Worm (Caenorhabditis elegans) whole organism, late embryonic: ENCODE results near the gene T16H12.9.

Source experiments
- C08G9.2 ChIP-seq: sonication (generic microtip); optimal IDR thresholded peaks from 2 replicates; lab custom pipeline; 2016; ENCODE audit warnings: mild to moderate bottlenecking, missing genetic modification characterization, moderate library complexity, missing compliant biosample characterization
- C38D4.7 ChIP-seq: fragments of 200-800 bp; sonication (Bioruptor generic); optimal IDR thresholded peaks from 2 replicates; lab custom pipeline; 2018; ENCODE audit warnings: mild to moderate bottlenecking, missing genetic modification characterization, moderate library complexity, missing compliant biosample characterization
- K02D7.2 ChIP-seq: sonication (generic microtip); optimal IDR thresholded peaks from 2 replicates; lab custom pipeline; 2017; ENCODE audit warnings: mild to moderate bottlenecking, missing genetic modification characterization, missing compliant biosample characterization
- K09A11.1 ChIP-seq: sonication (generic microtip); optimal IDR thresholded peaks from 2 replicates; lab custom pipeline; 2017; ENCODE audit warnings: antibody characterized with exemption, mild to moderate bottlenecking, missing genetic modification characterization, missing compliant biosample characterization; ENCODE audit not compliant: insufficient read depth
- T23F11.4 ChIP-seq: fragments of 200-800 bp; sonication (Bioruptor generic); optimal IDR thresholded peaks from 2 replicates; lab custom pipeline; 2018; ENCODE audit warnings: mild to moderate bottlenecking, missing genetic modification characterization, missing compliant biosample characterization
- ahr-1 ChIP-seq: sonication (generic microtip); optimal IDR thresholded peaks from 2 replicates; lab custom pipeline; 2016; ENCODE audit warnings: missing genetic modification characterization, missing compliant biosample characterization
- ceh-18 ChIP-seq: sonication (generic microtip); optimal IDR thresholded peaks from 2 replicates; lab custom pipeline; 2016; ENCODE audit warnings: missing genetic modification characterization, missing compliant biosample characterization
- ceh-19 ChIP-seq: fragments of 200-800 bp; sonication (Bioruptor generic); optimal IDR thresholded peaks from 2 replicates; lab custom pipeline; 2018; ENCODE audit warnings: mild to moderate bottlenecking, missing genetic modification characterization, missing compliant biosample characterization
- ceh-22 ChIP-seq: sonication (generic microtip); optimal IDR thresholded peaks from 2 replicates; lab custom pipeline; 2017; ENCODE audit warnings: missing biosample characterization, missing genetic modification characterization
- ceh-30 ChIP-seq: fragments of 150-350 bp; optimal IDR thresholded peaks from 2 replicates; lab custom pipeline; 2014; ENCODE audit warnings: missing biosample characterization, missing genetic modification characterization
- ceh-31 ChIP-seq: sonication (generic microtip); optimal IDR thresholded peaks from 2 replicates; lab custom pipeline; 2016; ENCODE audit warnings: missing genetic modification characterization, missing compliant biosample characterization
- ceh-34 ChIP-seq: sonication (generic microtip); optimal IDR thresholded peaks from 2 replicates; lab custom pipeline; 2016; ENCODE audit warnings: mild to moderate bottlenecking, missing genetic modification characterization, missing compliant biosample characterization
- ceh-45 ChIP-seq: fragments of 200-800 bp; sonication (Bioruptor generic); IDR thresholded peaks from 2 replicates; pipeline ENCODE4 v1.3.6; 2022; ENCODE audit warnings: missing genetic modification reagents, missing genetic modification characterization, missing compliant biosample characterization
- ceh-48 ChIP-seq: sonication (generic microtip); optimal IDR thresholded peaks from 2 replicates; lab custom pipeline; 2016; ENCODE audit warnings: missing genetic modification characterization, inconsistent platforms, missing compliant biosample characterization
- ceh-6 ChIP-seq: fragments of 200-800 bp; sonication (Bioruptor generic); optimal IDR thresholded peaks from 2 replicates; lab custom pipeline; 2018; ENCODE audit warnings: mild to moderate bottlenecking, missing genetic modification characterization, missing compliant biosample characterization
- ceh-9 ChIP-seq: sonication (generic microtip); optimal IDR thresholded peaks from 2 replicates; lab custom pipeline; 2016; ENCODE audit warnings: mild to moderate bottlenecking, missing genetic modification characterization, inconsistent platforms, missing compliant biosample characterization
- elt-4 ChIP-seq: sonication (generic microtip); optimal IDR thresholded peaks from 2 replicates; lab custom pipeline; 2016; ENCODE audit warnings: missing genetic modification characterization, missing compliant biosample characterization
- ets-4 ChIP-seq: sonication (generic microtip); optimal IDR thresholded peaks from 2 replicates; lab custom pipeline; 2016; ENCODE audit warnings: missing genetic modification characterization, missing compliant biosample characterization
- fax-1 ChIP-seq: sonication (generic microtip); optimal IDR thresholded peaks from 2 replicates; lab custom pipeline; 2016; ENCODE audit warnings: missing genotype, missing genetic modification characterization, missing compliant biosample characterization
- fkh-10 ChIP-seq: fragments of 150-350 bp; optimal IDR thresholded peaks from 2 replicates; lab custom pipeline; 2014; ENCODE audit warnings: missing biosample characterization, missing genetic modification reagents, missing genetic modification characterization
- fkh-6 ChIP-seq: sonication (generic microtip); optimal IDR thresholded peaks from 2 replicates; lab custom pipeline; 2016; ENCODE audit warnings: missing genetic modification characterization, missing compliant biosample characterization
- gmeb-2 ChIP-seq: sonication (generic microtip); optimal IDR thresholded peaks from 2 replicates; lab custom pipeline; 2016; ENCODE audit warnings: missing genetic modification characterization, inconsistent platforms, missing compliant biosample characterization
- hlh-15 ChIP-seq: sonication (generic microtip); optimal IDR thresholded peaks from 2 replicates; lab custom pipeline; 2016; ENCODE audit warnings: missing genetic modification characterization, missing compliant biosample characterization
- hlh-8 ChIP-seq: sonication (generic microtip); optimal IDR thresholded peaks from 2 replicates; lab custom pipeline; 2016; ENCODE audit warnings: missing genotype, missing genetic modification characterization, missing compliant biosample characterization
- lim-6 ChIP-seq: sonication (generic microtip); optimal IDR thresholded peaks from 2 replicates; lab custom pipeline; 2016; ENCODE audit warnings: missing genetic modification characterization, missing compliant biosample characterization
- nfya-1 ChIP-seq: sonication (generic microtip); optimal IDR thresholded peaks from 2 replicates; lab custom pipeline; 2017; ENCODE audit warnings: missing genetic modification characterization, mild to moderate bottlenecking, missing compliant biosample characterization, antibody characterized with exemption, moderate library complexity
- nhr-11 ChIP-seq: fragments of 150-350 bp; optimal IDR thresholded peaks from 2 replicates; lab custom pipeline; 2014; ENCODE audit warnings: missing biosample characterization, missing genetic modification characterization
- nhr-232 ChIP-seq: sonication (generic microtip); optimal IDR thresholded peaks from 2 replicates; lab custom pipeline; 2016; ENCODE audit warnings: missing genetic modification characterization, missing compliant biosample characterization
- npax-4 ChIP-seq: sonication (generic microtip); optimal IDR thresholded peaks from 2 replicates; lab custom pipeline; 2016; ENCODE audit warnings: missing genetic modification characterization, missing compliant biosample characterization
- odd-2 ChIP-seq: sonication (generic microtip); optimal IDR thresholded peaks from 2 replicates; lab custom pipeline; 2017; ENCODE audit warnings: antibody characterized with exemption, mild to moderate bottlenecking, missing genetic modification characterization, missing compliant biosample characterization
- pag-3 ChIP-seq: sonication (generic microtip); optimal IDR thresholded peaks from 2 replicates; lab custom pipeline; 2016; ENCODE audit warnings: missing compliant biosample characterization, missing genetic modification characterization, borderline replicate concordance
- pat-9 ChIP-seq: fragments of 200-800 bp; sonication (Bioruptor generic); optimal IDR thresholded peaks from 2 replicates; lab custom pipeline; 2018; ENCODE audit warnings: mild to moderate bottlenecking, missing genetic modification characterization, moderate library complexity, missing compliant biosample characterization
- pax-1 ChIP-seq: fragments of 150-350 bp; optimal IDR thresholded peaks from 2 replicates; lab custom pipeline; 2014; ENCODE audit warnings: missing biosample characterization, missing genetic modification characterization
- pha-2 ChIP-seq: sonication (generic microtip); optimal IDR thresholded peaks from 2 replicates; lab custom pipeline; 2017; ENCODE audit warnings: mild to moderate bottlenecking, missing genetic modification characterization, missing compliant biosample characterization
- ref-2 ChIP-seq: sonication (generic microtip); optimal IDR thresholded peaks from 2 replicates; lab custom pipeline; 2016; ENCODE audit warnings: missing genetic modification characterization, missing compliant biosample characterization
- rnt-1 ChIP-seq: sonication (generic microtip); optimal IDR thresholded peaks from 2 replicates; lab custom pipeline; 2016; ENCODE audit warnings: missing genetic modification characterization, missing compliant biosample characterization
- sdc-2 ChIP-seq: sonication (generic microtip); optimal IDR thresholded peaks from 2 replicates; lab custom pipeline; 2016; ENCODE audit warnings: missing genotype, missing genetic modification characterization, missing compliant biosample characterization
- sox-2 ChIP-seq: fragments of 200-800 bp; sonication (Bioruptor generic); IDR thresholded peaks from 2 replicates; pipeline ENCODE4 v1.3.6; 2022; ENCODE audit warnings: missing genetic modification reagents, missing genetic modification characterization, missing compliant biosample characterization
- sox-4 ChIP-seq: sonication (generic microtip); optimal IDR thresholded peaks from 2 replicates; lab custom pipeline; 2017; ENCODE audit warnings: mild to moderate bottlenecking, missing genetic modification characterization, inconsistent platforms, missing compliant biosample characterization
- syd-9 ChIP-seq: sonication (generic microtip); optimal IDR thresholded peaks from 2 replicates; lab custom pipeline; 2016; ENCODE audit warnings: mild to moderate bottlenecking, missing genetic modification characterization, moderate library complexity, missing compliant biosample characterization
- tbx-2 ChIP-seq: sonication (generic microtip); optimal IDR thresholded peaks from 2 replicates; lab custom pipeline; 2016; ENCODE audit warnings: missing genetic modification characterization, missing compliant biosample characterization
- tbx-7 ChIP-seq: sonication (generic microtip); optimal IDR thresholded peaks from 2 replicates; lab custom pipeline; 2016; ENCODE audit warnings: missing genotype, missing genetic modification characterization, missing compliant biosample characterization
- unc-42 ChIP-seq: sonication (generic microtip); optimal IDR thresholded peaks from 2 replicates; lab custom pipeline; 2016; ENCODE audit warnings: missing genotype, missing genetic modification characterization, missing compliant biosample characterization
- unc-55 ChIP-seq: sonication (generic microtip); optimal IDR thresholded peaks from 2 replicates; lab custom pipeline; 2017; ENCODE audit warnings: missing biosample characterization, missing genetic modification reagents, missing genetic modification characterization
- zip-5 ChIP-seq: sonication (generic microtip); optimal IDR thresholded peaks from 2 replicates; lab custom pipeline; 2016; ENCODE audit warnings: missing genetic modification characterization, missing compliant biosample characterization
- ztf-16 ChIP-seq: sonication (generic microtip); optimal IDR thresholded peaks from 2 replicates; lab custom pipeline; 2017; ENCODE audit warnings: missing genetic modification characterization, missing compliant biosample characterization

T16H12.9 gene

ce11 chrIII:10064140-10064539 lies 45.0 kb upstream of the T16H12.9 start, which contains the start of gene ekl-6 (continued):
- no peak for TF ChIP-seq ztf-16 (tag; lab: Kevin White, UChicago)
- TF ChIP-seq pag-3 (tag; lab: Kevin White, UChicago): no peak
- TF ChIP-seq hlh-15 (tag; lab: Kevin White, UChicago): no peak
- no peak for TF ChIP-seq ceh-22 (tag; lab: Kevin White, UChicago)
- no peak for TF ChIP-seq fkh-6 (tag; lab: Kevin White, UChicago)
- TF ChIP-seq ceh-19 (GFP tag; lab: Kevin White, UChicago): no peak
- TF ChIP-seq tbx-7: peak; percentile 83
- TF ChIP-seq sox-2 (GFP tag; lab: Robert Waterston, UW): no peak
- no peak for TF ChIP-seq ceh-6 (GFP tag; lab: Kevin White, UChicago)
- no peak for TF ChIP-seq ceh-45 (GFP tag; lab: Robert Waterston, UW)
- TF ChIP-seq C38D4.7 (GFP tag; lab: Kevin White, UChicago): no peak
- no peak for TF ChIP-seq nfya-1
- TF ChIP-seq ceh-48 (tag; lab: Kevin White, UChicago): peak; percentile 42
- TF ChIP-seq ceh-30: no peak
- TF ChIP-seq lim-6 (tag; lab: Kevin White, UChicago): no peak
- no peak for TF ChIP-seq npax-4 (tag; lab: Kevin White, UChicago)
- no peak for TF ChIP-seq fkh-10 (GFP tag; lab: Kevin White, UChicago)
- TF ChIP-seq unc-55: no peak
- TF ChIP-seq ahr-1 (tag; lab: Kevin White, UChicago): no peak
- peak; percentile 16 for TF ChIP-seq sdc-2 (tag; lab: Kevin White, UChicago)
- peak; percentile 76 for TF ChIP-seq ref-2 (tag; lab: Kevin White, UChicago)
- peak; percentile 85 for TF ChIP-seq ceh-31 (tag; lab: Kevin White, UChicago)
- TF ChIP-seq nhr-232 (tag; lab: Kevin White, UChicago): no peak
- peak; percentile 15 for TF ChIP-seq rnt-1 (tag; lab: Kevin White, UChicago)
- no peak for TF ChIP-seq nhr-11 (tag; lab: Kevin White, UChicago)
- no peak for TF ChIP-seq T23F11.4 (GFP tag; lab: Kevin White, UChicago)
- no peak for TF ChIP-seq odd-2 (tag; lab: Kevin White, UChicago)
- TF ChIP-seq sox-4 (tag; lab: Kevin White, UChicago): no peak
- TF ChIP-seq unc-42 (tag; lab: Kevin White, UChicago): no peak
- TF ChIP-seq ceh-9 (tag; lab: Kevin White, UChicago): no peak
- TF ChIP-seq C08G9.2 (tag; lab: Kevin White, UChicago): peak; percentile 84
- TF ChIP-seq ets-4 (tag; lab: Kevin White, UChicago): peak; percentile 74
- no peak for TF ChIP-seq syd-9 (tag; lab: Kevin White, UChicago)
- TF ChIP-seq ceh-18 (tag; lab: Kevin White, UChicago): no peak
- TF ChIP-seq pat-9 (tag; lab: Kevin White, UChicago): no peak
- TF ChIP-seq gmeb-2 (tag; lab: Kevin White, UChicago): no peak
- TF ChIP-seq tbx-2 (tag; lab: Kevin White, UChicago): peak; percentile 86
- TF ChIP-seq K09A11.1 (tag; lab: Kevin White, UChicago): no peak
- peak; percentile 61 for TF ChIP-seq hlh-8 (tag; lab: Kevin White, UChicago)
- no peak for TF ChIP-seq ceh-34 (tag; lab: Kevin White, UChicago)
- TF ChIP-seq K02D7.2: no peak
- TF ChIP-seq fax-1 (tag; lab: Kevin White, UChicago): peak; percentile 11
- TF ChIP-seq zip-5: peak; percentile 79
- no peak for TF ChIP-seq pax-1
- TF ChIP-seq elt-4 (tag; lab: Kevin White, UChicago): no peak
- TF ChIP-seq pha-2 (tag; lab: Kevin White, UChicago): no peak
